Fruit fly (Drosophila melanogaster) whole organism, embryonic: ENCODE data around the gene CG15332.

ENCODE experiments used
- Atf3 ChIP-seq: fragments of 200-800 bp; sonication (Bioruptor generic); optimal IDR thresholded peaks from 3 replicates; lab custom pipeline; 2016; ENCODE audit warnings: missing biosample characterization, missing genetic modification characterization
- Bgb ChIP-seq: fragments of 200-800 bp; sonication (Bioruptor generic); IDR thresholded peaks from 2 replicates; pipeline ENCODE4 v1.3.6; 2022; ENCODE audit warnings: missing biosample characterization, missing genetic modification characterization; ENCODE audit not compliant: partially characterized antibody
- CG10267 ChIP-seq: fragments of 200-800 bp; sonication (Bioruptor generic); optimal IDR thresholded peaks from 2 replicates; lab custom pipeline; 2018; ENCODE audit warnings: missing biosample characterization, mild to moderate bottlenecking, missing genetic modification characterization, moderate library complexity
- CG10462 ChIP-seq: fragments of 200-800 bp; sonication (Bioruptor generic); optimal IDR thresholded peaks from 2 replicates; lab custom pipeline; 2016; ENCODE audit warnings: missing biosample characterization, missing genetic modification characterization
- CG10959 ChIP-seq: fragments of 200-800 bp; sonication (Bioruptor generic); IDR thresholded peaks from 2 replicates; pipeline ENCODE4 v1.3.6; 2022; ENCODE audit warnings: missing biosample characterization, missing genetic modification characterization
- CG12236 ChIP-seq: fragments of 200-800 bp; sonication (Bioruptor generic); optimal IDR thresholded peaks from 2 replicates; lab custom pipeline; 2016; ENCODE audit warnings: missing biosample characterization, missing genetic modification characterization
- CG1233 ChIP-seq: fragments of 200-800 bp; sonication (Bioruptor generic); optimal IDR thresholded peaks from 4 replicates; lab custom pipeline; 2018; ENCODE audit warnings: missing biosample characterization, mild to moderate bottlenecking, missing genetic modification characterization
- CG13287 ChIP-seq: fragments of 200-800 bp; sonication (Bioruptor generic); IDR thresholded peaks from 2 replicates; pipeline ENCODE4 v1.3.6; 2022; ENCODE audit warnings: missing biosample characterization, missing genetic modification characterization; ENCODE audit not compliant: partially characterized antibody
- CG15011 ChIP-seq: fragments of 200-800 bp; sonication (Bioruptor generic); optimal IDR thresholded peaks from 3 replicates; lab custom pipeline; 2018; ENCODE audit warnings: missing biosample characterization, mild to moderate bottlenecking, missing genetic modification characterization
- CG15479 ChIP-seq: fragments of 200-800 bp; sonication (Bioruptor generic); optimal IDR thresholded peaks from 3 replicates; lab custom pipeline; 2019; ENCODE audit warnings: missing biosample characterization, mild to moderate bottlenecking, missing genetic modification characterization, moderate library complexity
- CG1602 ChIP-seq: fragments of 200-800 bp; sonication (Bioruptor generic); optimal IDR thresholded peaks from 3 replicates; lab custom pipeline; 2016; ENCODE audit warnings: missing biosample characterization, missing genetic modification characterization
- CG16863 ChIP-seq: fragments of 200-800 bp; sonication (Bioruptor generic); optimal IDR thresholded peaks from 3 replicates; lab custom pipeline; 2016; ENCODE audit warnings: missing biosample characterization, missing genetic modification characterization
- CG17829 ChIP-seq: fragments of 200-800 bp; optimal IDR thresholded peaks from 2 replicates; lab custom pipeline; 2019; ENCODE audit warnings: missing biosample characterization, mild to moderate bottlenecking, missing genetic modification characterization, moderate library complexity
- CG18619 ChIP-seq: fragments of 200-800 bp; sonication (Bioruptor generic); optimal IDR thresholded peaks from 3 replicates; lab custom pipeline; 2017; ENCODE audit warnings: missing biosample characterization, mild to moderate bottlenecking, missing genetic modification characterization
- CG31365 ChIP-seq: fragments of 200-800 bp; sonication (Bioruptor generic); optimal IDR thresholded peaks from 2 replicates; lab custom pipeline; 2018; ENCODE audit warnings: missing biosample characterization, mild to moderate bottlenecking, missing genetic modification characterization
- CG32772 ChIP-seq: fragments of 200-800 bp; sonication (Bioruptor generic); IDR thresholded peaks from 2 replicates; pipeline ENCODE4 v1.3.6; 2022; ENCODE audit warnings: missing biosample characterization, missing genetic modification characterization
- CG4707 ChIP-seq: fragments of 200-800 bp; sonication (Bioruptor generic); optimal IDR thresholded peaks from 2 replicates; lab custom pipeline; 2018; ENCODE audit warnings: missing biosample characterization, mild to moderate bottlenecking, missing genetic modification characterization, moderate library complexity
- CG4730 ChIP-seq: fragments of 200-800 bp; sonication (Bioruptor generic); IDR thresholded peaks from 2 replicates; pipeline ENCODE4 v1.3.6; 2022; ENCODE audit warnings: missing biosample characterization, missing genetic modification characterization
- CG6254 ChIP-seq: fragments of 200-800 bp; sonication (Bioruptor generic); optimal IDR thresholded peaks from 3 replicates; lab custom pipeline; 2017; ENCODE audit warnings: mild to moderate bottlenecking, missing biosample characterization, missing genetic modification reagents, missing genetic modification characterization
- CG9727 ChIP-seq: fragments of 200-800 bp; sonication (Bioruptor generic); optimal IDR thresholded peaks from 3 replicates; lab custom pipeline; 2017; ENCODE audit warnings: missing biosample characterization, mild to moderate bottlenecking, missing genetic modification characterization
- CG9797 ChIP-seq: fragments of 200-800 bp; sonication (Bioruptor generic); optimal IDR thresholded peaks from 3 replicates; lab custom pipeline; 2018; ENCODE audit warnings: missing biosample characterization, mild to moderate bottlenecking, missing genetic modification characterization
- Dad ChIP-seq: fragments of 200-800 bp; sonication (Bioruptor generic); optimal IDR thresholded peaks from 3 replicates; lab custom pipeline; 2016; ENCODE audit warnings: missing biosample characterization, missing genetic modification characterization
- Drgx ChIP-seq: fragments of 200-800 bp; sonication (Bioruptor generic); IDR thresholded peaks from 2 replicates; pipeline ENCODE4 v1.3.6; 2022; ENCODE audit warnings: missing biosample characterization, missing genetic modification characterization
- Hr78 ChIP-seq, 2 experiments: fragments of 200-800 bp in 1 of 2; fragments of >200 bp in 1 of 2; sonication (Bioruptor generic) in 1 of 2; optimal IDR thresholded peaks; 2 replicates each; lab custom pipeline; 2017 to 2019; ENCODE audit warnings: missing biosample characterization in 2 of 2, missing genetic modification characterization in 2 of 2, mild to moderate bottlenecking in 1 of 2, moderate library complexity in 1 of 2
- Kr ChIP-seq: fragments of 200-800 bp; sonication (Bioruptor generic); optimal IDR thresholded peaks from 2 replicates; lab custom pipeline; 2017; ENCODE audit warnings: missing biosample characterization, mild to moderate bottlenecking, missing genetic modification characterization
- Meics ChIP-seq: fragments of 200-800 bp; sonication (Bioruptor generic); optimal IDR thresholded peaks from 2 replicates; lab custom pipeline; 2017; ENCODE audit warnings: missing biosample characterization, mild to moderate bottlenecking, missing genetic modification characterization
- Mrtf ChIP-seq: fragments of 200-800 bp; sonication (Bioruptor generic); IDR thresholded peaks from 3 replicates; pipeline ENCODE4 v1.3.6; 2022; ENCODE audit warnings: missing biosample characterization, missing genetic modification characterization
- NC2β ChIP-seq: fragments of 200-800 bp; sonication (Bioruptor generic); optimal IDR thresholded peaks from 2 replicates; lab custom pipeline; 2016; ENCODE audit warnings: missing biosample characterization, missing genetic modification characterization
- NfI ChIP-seq: fragments of 200-800 bp; sonication (Bioruptor generic); optimal IDR thresholded peaks from 3 replicates; lab custom pipeline; 2018; ENCODE audit warnings: missing biosample characterization, mild to moderate bottlenecking, missing genetic modification characterization, moderate library complexity
- Oaz ChIP-seq: fragments of 200-800 bp; sonication (Bioruptor generic); IDR thresholded peaks from 2 replicates; pipeline ENCODE4 v1.3.6; 2022; ENCODE audit warnings: missing biosample characterization, missing genetic modification characterization
- Sin3A ChIP-seq: fragments of >200 bp; optimal IDR thresholded peaks from 2 replicates; lab custom pipeline; 2018
- Sox102F ChIP-seq: fragments of 200-800 bp; sonication (Bioruptor generic); optimal IDR thresholded peaks from 2 replicates; lab custom pipeline; 2018; ENCODE audit warnings: missing biosample characterization, mild to moderate bottlenecking, missing genetic modification characterization, moderate library complexity
- Xbp1 ChIP-seq: fragments of 200-800 bp; sonication (Bioruptor generic); optimal IDR thresholded peaks from 3 replicates; lab custom pipeline; 2016; ENCODE audit warnings: missing biosample characterization, mild to moderate bottlenecking, missing genetic modification characterization
- ac ChIP-seq: fragments of 200-800 bp; sonication (Bioruptor generic); optimal IDR thresholded peaks from 3 replicates; lab custom pipeline; 2017; ENCODE audit warnings: missing biosample characterization, mild to moderate bottlenecking, missing genetic modification characterization
- al ChIP-seq: fragments of 200-800 bp; sonication (Bioruptor generic); IDR thresholded peaks from 2 replicates; pipeline ENCODE4 v1.3.6; 2022; ENCODE audit warnings: missing biosample characterization, missing genetic modification characterization
- aop ChIP-seq: fragments of 200-800 bp; sonication (Bioruptor generic); IDR thresholded peaks from 2 replicates; pipeline ENCODE4 v1.3.6; 2022; ENCODE audit warnings: missing biosample characterization, missing genetic modification characterization
- bcd ChIP-seq: fragments of 200-800 bp; sonication (Bioruptor generic); optimal IDR thresholded peaks from 2 replicates; lab custom pipeline; 2017; ENCODE audit warnings: missing biosample characterization, mild to moderate bottlenecking, missing genetic modification characterization
- cad ChIP-seq: fragments of >200 bp; optimal IDR thresholded peaks from 2 replicates; lab custom pipeline; 2017; ENCODE audit warnings: missing biosample characterization, missing genetic modification characterization
- chn ChIP-seq: fragments of 200-800 bp; sonication (Bioruptor generic); optimal IDR thresholded peaks from 2 replicates; lab custom pipeline; 2016; ENCODE audit warnings: missing biosample characterization, missing genetic modification characterization
- crc ChIP-seq: fragments of 200-800 bp; sonication (Bioruptor generic); optimal IDR thresholded peaks from 2 replicates; lab custom pipeline; 2016; ENCODE audit warnings: missing biosample characterization, missing genetic modification characterization
- fd102C ChIP-seq: fragments of 200-800 bp; sonication (Bioruptor generic); optimal IDR thresholded peaks from 2 replicates; lab custom pipeline; 2018; ENCODE audit warnings: missing biosample characterization, mild to moderate bottlenecking, missing genetic modification characterization, moderate library complexity
- ken ChIP-seq: fragments of 200-800 bp; sonication (Bioruptor generic); IDR thresholded peaks from 3 replicates; pipeline ENCODE4 v1.3.6; 2022; ENCODE audit warnings: missing biosample characterization, missing genetic modification characterization
- nom ChIP-seq: fragments of 200-800 bp; sonication (Bioruptor generic); optimal IDR thresholded peaks from 2 replicates; lab custom pipeline; 2017; ENCODE audit warnings: missing biosample characterization, missing genetic modification characterization, mild to moderate bottlenecking, moderate library complexity, missing genetic modification reagents
- rib ChIP-seq: fragments of 200-800 bp; sonication (Bioruptor generic); IDR thresholded peaks from 2 replicates; pipeline ENCODE4 v1.3.6; 2022; ENCODE audit warnings: missing biosample characterization, missing genetic modification characterization
- sima ChIP-seq: fragments of 200-800 bp; sonication (Bioruptor generic); optimal IDR thresholded peaks from 2 replicates; lab custom pipeline; 2016; ENCODE audit warnings: missing biosample characterization, missing genetic modification characterization
- sr ChIP-seq: fragments of 200-800 bp; sonication (Bioruptor generic); IDR thresholded peaks from 3 replicates; pipeline ENCODE4 v1.3.6; 2022; ENCODE audit warnings: missing biosample characterization, missing genetic modification characterization
- stwl ChIP-seq: fragments of 200-800 bp; sonication (Bioruptor generic); optimal IDR thresholded peaks from 3 replicates; lab custom pipeline; 2018; ENCODE audit warnings: missing biosample characterization, mild to moderate bottlenecking, missing genetic modification characterization, moderate library complexity
- tna ChIP-seq: fragments of 200-800 bp; sonication (Bioruptor generic); IDR thresholded peaks from 2 replicates; pipeline ENCODE4 v1.3.6; 2022; ENCODE audit warnings: missing biosample characterization, missing genetic modification characterization; ENCODE audit not compliant: partially characterized antibody
- toy ChIP-seq: fragments of 200-800 bp; sonication (Bioruptor generic); IDR thresholded peaks from 2 replicates; pipeline ENCODE4 v1.3.6; 2022; ENCODE audit warnings: missing biosample characterization, missing genetic modification characterization
- unpg ChIP-seq: fragments of 200-800 bp; sonication (Bioruptor generic); optimal IDR thresholded peaks from 3 replicates; lab custom pipeline; 2018; ENCODE audit warnings: missing biosample characterization, mild to moderate bottlenecking, missing genetic modification characterization, moderate library complexity
- z ChIP-seq: fragments of 200-800 bp; sonication (Bioruptor generic); IDR thresholded peaks from 3 replicates; pipeline ENCODE4 v1.3.6; 2022; ENCODE audit warnings: missing biosample characterization, missing genetic modification characterization

Gene CG15332

DNA sequence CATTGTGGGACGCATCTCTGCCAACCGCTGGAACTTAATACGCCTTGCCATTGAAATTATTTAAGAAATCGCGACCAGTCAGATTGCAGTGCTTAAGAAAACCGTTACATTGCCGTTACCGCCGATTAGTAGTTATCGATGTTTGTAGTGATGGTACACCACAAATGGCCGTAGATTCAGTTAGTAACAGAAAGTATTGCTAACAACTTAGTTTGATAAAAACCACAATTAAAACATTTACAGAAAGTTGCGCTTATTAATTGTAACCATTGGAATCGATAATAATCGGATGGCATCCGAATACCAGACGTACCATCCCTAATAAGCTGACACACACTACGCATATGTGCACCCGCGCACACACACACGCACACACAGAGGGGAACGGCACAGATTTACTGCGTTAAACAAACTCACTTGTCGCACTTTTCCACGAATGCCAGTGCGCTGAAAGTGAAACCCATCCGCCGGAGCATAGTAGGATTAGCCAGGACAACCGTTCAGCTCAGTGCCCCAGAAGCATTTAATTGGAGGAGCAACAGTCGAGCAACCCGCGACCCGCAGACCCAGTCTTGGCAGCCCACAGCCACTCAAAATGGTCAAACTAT is 35.6 kb downstream of the CG15332 start, which contains the start of the genes hdm and Ykt6 (continued):
- TF ChIP-seq CG1233 (GFP tag; lab: Kevin White, UChicago), result peak; percentile 56
- no peak for TF ChIP-seq Hr78 (GFP tag; optimal IDR thresholded peaks at IDR 0.05; lab: Kevin White, UChicago)
- peak; percentile 95 for TF ChIP-seq Bgb (GFP tag; lab: Robert Waterston, UW)
- TF ChIP-seq CG17829, result peak; percentile 78
- TF ChIP-seq NfI (GFP tag; lab: Kevin White, UChicago), result peak; percentile 63
- TF ChIP-seq CG16863, result peak; percentile 80
- TF ChIP-seq NC2β, result peak; percentile 81
- peak; percentile 65; the same call in 2 of the 3 replicates for TF ChIP-seq Mrtf (GFP tag; lab: Robert Waterston, UW)
- TF ChIP-seq CG15479 (GFP tag; lab: Kevin White, UChicago), result no peak
- TF ChIP-seq toy (GFP tag; lab: Robert Waterston, UW), result no peak
- TF ChIP-seq CG4730 (GFP tag; lab: Robert Waterston, UW), result peak; percentile 77; the same call in 1 of the 2 replicates
- peak; percentile 78; the same call in 1 of the 2 replicates for TF ChIP-seq rib (GFP tag; lab: Robert Waterston, UW)
- peak; percentile 24 for TF ChIP-seq sima (GFP tag; lab: Kevin White, UChicago)
- no peak for TF ChIP-seq CG15011 (GFP tag; lab: Kevin White, UChicago)
- TF ChIP-seq CG10267 (tag; lab: Kevin White, UChicago), result peak; percentile 76
- TF ChIP-seq Xbp1 (GFP tag; lab: Kevin White, UChicago), result peak; percentile 83
- TF ChIP-seq Oaz (GFP tag; lab: Robert Waterston, UW), result 0 out of 2 replicates have a peak, but pooled peaks have one; percentile 40
- TF ChIP-seq CG13287, result peak; percentile 98
- peak; percentile 75; the same call in 1 of the 2 replicates for TF ChIP-seq al (GFP tag; lab: Robert Waterston, UW)
- TF ChIP-seq CG9797, result peak; percentile 45
- TF ChIP-seq Sox102F (GFP tag; lab: Kevin White, UChicago), result no peak
- peak; percentile 63 for TF ChIP-seq CG9727
- peak; percentile 65 for TF ChIP-seq Sin3A
- TF ChIP-seq sr (GFP tag; lab: Robert Waterston, UW), result 0 out of 3 replicates have a peak, but pooled peaks have one; percentile 9
- TF ChIP-seq crc, result peak; percentile 73
- TF ChIP-seq Drgx (GFP tag; lab: Robert Waterston, UW), result peak; percentile 70
- peak; percentile 84 for TF ChIP-seq ken
- no peak for TF ChIP-seq bcd
- TF ChIP-seq Dad (GFP tag; lab: Kevin White, UChicago), result peak; percentile 72
- TF ChIP-seq z (GFP tag; lab: Robert Waterston, UW), result no peak
- TF ChIP-seq unpg (GFP tag; lab: Kevin White, UChicago), result no peak
- peak; percentile 74 for TF ChIP-seq CG10959 (GFP tag; lab: Robert Waterston, UW)
- TF ChIP-seq nom (GFP tag; lab: Kevin White, UChicago), result peak; percentile 7
- peak; percentile 34 for TF ChIP-seq CG12236 (GFP tag; lab: Kevin White, UChicago)
- no peak for TF ChIP-seq ac (GFP tag; lab: Kevin White, UChicago)
- peak; percentile 91 for TF ChIP-seq tna (GFP tag; lab: Robert Waterston, UW)
- peak; percentile 68 for TF ChIP-seq CG10462 (GFP tag; lab: Kevin White, UChicago)
- peak; percentile 42 for TF ChIP-seq stwl (tag; lab: Kevin White, UChicago)

- no peak for TF ChIP-seq CG31365
- no peak for TF ChIP-seq aop (GFP tag; lab: Robert Waterston, UW)
- no peak for TF ChIP-seq CG6254 (GFP tag; lab: Kevin White, UChicago)
- no peak for TF ChIP-seq fd102C (GFP tag; lab: Kevin White, UChicago)
- TF ChIP-seq Atf3 (GFP tag; lab: Kevin White, UChicago), result no peak
- no peak for TF ChIP-seq chn (GFP tag; lab: Kevin White, UChicago)
- TF ChIP-seq CG4707 (GFP tag; lab: Kevin White, UChicago), result no peak
- TF ChIP-seq CG18619 (GFP tag; lab: Kevin White, UChicago), result no peak
- TF ChIP-seq CG32772, result no peak
- no peak for TF ChIP-seq bcd
- no peak for TF ChIP-seq Meics (GFP tag; lab: Kevin White, UChicago)
- TF ChIP-seq Kr, result no peak
- TF ChIP-seq cad (GFP tag; lab: Kevin White, UChicago), result no peak
- TF ChIP-seq CG1602, result no peak
These were observed 43.7 kb downstream of the CG15332 start, which contains the start of gene snz for dm6 chrX:7911983-7912630. snz (plus strand) TSS chrX:7912089.
